Worm (Caenorhabditis elegans) whole organism, L1 larva: ENCODE data around the gene Y71H2AM.1.

Experiments
- C04F5.9 ChIP-seq: sonication (generic microtip); optimal IDR thresholded peaks from 2 replicates; lab custom pipeline; 2016; ENCODE audit warnings: missing genetic modification characterization, missing compliant biosample characterization
- C16A3.4 ChIP-seq: fragments of 150-350 bp; optimal IDR thresholded peaks from 2 replicates; lab custom pipeline; 2014; ENCODE audit warnings: missing biosample characterization, missing genetic modification characterization
- C34B4.2 ChIP-seq: sonication (generic microtip); optimal IDR thresholded peaks from 2 replicates; lab custom pipeline; 2017; ENCODE audit warnings: mild to moderate bottlenecking, missing genetic modification characterization, missing compliant biosample characterization
- Y116A8C.19 ChIP-seq: sonication (generic microtip); optimal IDR thresholded peaks from 2 replicates; lab custom pipeline; 2016; ENCODE audit warnings: missing compliant biosample characterization, missing genetic modification characterization, borderline replicate concordance
- aly-2 ChIP-seq: fragments of 150-350 bp; optimal IDR thresholded peaks from 2 replicates; lab custom pipeline; 2014; ENCODE audit warnings: missing biosample characterization, missing genetic modification characterization
- ama-1 ChIP-seq: fragments of 150-350 bp; optimal IDR thresholded peaks from 2 replicates; lab custom pipeline; 2014
- blmp-1 ChIP-seq: fragments of 150-350 bp; optimal IDR thresholded peaks from 2 replicates; lab custom pipeline; 2014; ENCODE audit warnings: missing biosample characterization, missing genetic modification characterization
- ceh-63 ChIP-seq: fragments of 200-800 bp; sonication (Bioruptor generic); optimal IDR thresholded peaks from 2 replicates; lab custom pipeline; 2018; ENCODE audit warnings: mild to moderate bottlenecking, missing genetic modification characterization, missing compliant biosample characterization
- ceh-82 ChIP-seq, 3 experiments: fragments of 150-350 bp in 1 of 3; sonication (generic microtip) in 2 of 3; optimal IDR thresholded peaks; 2 replicates each; lab custom pipeline; 2014 to 2017; ENCODE audit warnings: missing biosample characterization in 3 of 3, missing genetic modification characterization in 3 of 3
- efl-1 ChIP-seq, 4 experiments: fragments of 150-350 bp; optimal IDR thresholded peaks in 3 of 4; peaks in 1 of 4; 1 replicate in 1 of 4; 2 replicates in 3 of 4; lab custom pipeline; 2014; ENCODE audit warnings: missing biosample characterization in 2 of 4, missing genetic modification characterization in 2 of 4, missing genetic modification reagents in 2 of 4
- elt-2 ChIP-seq: sonication (generic microtip); optimal IDR thresholded peaks from 2 replicates; lab custom pipeline; 2016; ENCODE audit warnings: missing genetic modification characterization, mild to moderate bottlenecking, inconsistent platforms, missing compliant biosample characterization, missing genetic modification reagents
- elt-3 ChIP-seq, 6 experiments: fragments of 150-350 bp in 1 of 6; sonication (generic microtip); optimal IDR thresholded peaks; 2 replicates each; lab custom pipeline; 2017 to 2018; ENCODE audit warnings: missing biosample characterization in 6 of 6, missing genetic modification characterization in 6 of 6, inconsistent platforms in 1 of 6
- ets-5 ChIP-seq: fragments of 200-800 bp; sonication (Bioruptor generic); IDR thresholded peaks from 2 replicates; pipeline ENCODE4 v1.3.6; 2022; ENCODE audit warnings: missing genetic modification characterization, missing compliant biosample characterization
- fkh-10 ChIP-seq: sonication (generic microtip); optimal IDR thresholded peaks from 2 replicates; lab custom pipeline; 2017; ENCODE audit warnings: missing biosample characterization, missing genetic modification reagents, missing genetic modification characterization
- fkh-4 ChIP-seq: sonication (generic microtip); optimal IDR thresholded peaks from 2 replicates; lab custom pipeline; 2016; ENCODE audit warnings: missing compliant biosample characterization, missing genetic modification characterization, borderline replicate concordance
- fkh-8 ChIP-seq: sonication (generic microtip); optimal IDR thresholded peaks from 2 replicates; lab custom pipeline; 2016; ENCODE audit warnings: mild to moderate bottlenecking, missing genetic modification characterization, missing compliant biosample characterization
- hlh-4 ChIP-seq: sonication (generic microtip); optimal IDR thresholded peaks from 2 replicates; lab custom pipeline; 2016; ENCODE audit warnings: mild to moderate bottlenecking, missing genetic modification characterization, missing compliant biosample characterization
- irx-1 ChIP-seq: sonication (generic microtip); optimal IDR thresholded peaks from 2 replicates; lab custom pipeline; 2016; ENCODE audit warnings: missing genetic modification characterization, missing compliant biosample characterization
- lin-14 ChIP-seq: fragments of 200-800 bp; sonication (Bioruptor generic); optimal IDR thresholded peaks from 2 replicates; lab custom pipeline; 2018; ENCODE audit warnings: mild to moderate bottlenecking, missing genetic modification characterization, moderate library complexity, missing compliant biosample characterization
- lin-15B ChIP-seq: fragments of 150-350 bp; sonication (generic microtip); optimal IDR thresholded peaks from 3 replicates; lab custom pipeline; 2014; ENCODE audit warnings: missing biosample characterization, missing genetic modification characterization
- lin-35 ChIP-seq, 2 experiments: fragments of 150-350 bp; optimal IDR thresholded peaks; 2 replicates each; lab custom pipeline; 2014; ENCODE audit warnings: missing biosample characterization in 2 of 2, missing genetic modification characterization in 2 of 2, missing genetic modification reagents in 2 of 2
- lsy-2 ChIP-seq, 2 experiments: fragments of 150-350 bp; optimal IDR thresholded peaks; 2 replicates each; lab custom pipeline; 2014; ENCODE audit warnings: missing biosample characterization in 2 of 2, missing genetic modification characterization in 2 of 2
- mdl-1 ChIP-seq, 2 experiments: fragments of 150-350 bp; optimal IDR thresholded peaks; 2 replicates each; lab custom pipeline; 2014 to 2017; ENCODE audit warnings: missing biosample characterization in 2 of 2, missing genetic modification characterization in 2 of 2, inconsistent platforms in 1 of 2
- mep-1 ChIP-seq: fragments of 150-350 bp; optimal IDR thresholded peaks from 2 replicates; lab custom pipeline; 2014; ENCODE audit warnings: missing biosample characterization, missing genetic modification characterization
- nhr-20 ChIP-seq: sonication (generic microtip); optimal IDR thresholded peaks from 2 replicates; lab custom pipeline; 2016; ENCODE audit warnings: mild to moderate bottlenecking, missing genetic modification characterization, missing compliant biosample characterization
- nhr-47 ChIP-seq: sonication (generic microtip); optimal IDR thresholded peaks from 2 replicates; lab custom pipeline; 2016; ENCODE audit warnings: mild to moderate bottlenecking, missing genetic modification characterization, moderate library complexity, missing compliant biosample characterization
- nhr-71 ChIP-seq: sonication (generic microtip); optimal IDR thresholded peaks from 2 replicates; lab custom pipeline; 2016; ENCODE audit warnings: mild to moderate bottlenecking, missing genetic modification characterization, moderate library complexity, missing compliant biosample characterization
- nhr-77 ChIP-seq: fragments of 150-350 bp; optimal IDR thresholded peaks from 2 replicates; lab custom pipeline; 2014; ENCODE audit warnings: missing biosample characterization, missing genetic modification characterization
- nhr-85 ChIP-seq: sonication (generic microtip); peaks from one replicate; lab custom pipeline; 2016; ENCODE audit warnings: missing genetic modification characterization, inconsistent platforms, missing compliant biosample characterization
- nhr-90 ChIP-seq: sonication (generic microtip); optimal IDR thresholded peaks from 2 replicates; lab custom pipeline; 2016; ENCODE audit warnings: mild to moderate bottlenecking, missing genetic modification characterization, missing compliant biosample characterization; ENCODE audit not compliant: poor library complexity
- pax-3 ChIP-seq: fragments of 200-800 bp; sonication (Bioruptor generic); optimal IDR thresholded peaks from 2 replicates; lab custom pipeline; 2018; ENCODE audit warnings: mild to moderate bottlenecking, missing genetic modification characterization, moderate library complexity, missing compliant biosample characterization
- rnt-1 ChIP-seq: sonication (generic microtip); optimal IDR thresholded peaks from 2 replicates; lab custom pipeline; 2016; ENCODE audit warnings: mild to moderate bottlenecking, missing genetic modification characterization, moderate library complexity, missing compliant biosample characterization
- skn-1 ChIP-seq: fragments of 150-350 bp; optimal IDR thresholded peaks from 2 replicates; lab custom pipeline; 2014; ENCODE audit warnings: missing biosample characterization, missing genetic modification characterization
- snpc-4 ChIP-seq: fragments of 150-350 bp; optimal IDR thresholded peaks from 2 replicates; lab custom pipeline; 2014; ENCODE audit warnings: missing biosample characterization, missing genetic modification characterization
- snu-23 ChIP-seq: sonication (generic microtip); optimal IDR thresholded peaks from 2 replicates; lab custom pipeline; 2016; ENCODE audit warnings: missing genetic modification characterization, missing compliant biosample characterization
- sox-4 ChIP-seq: sonication (generic microtip); optimal IDR thresholded peaks from 2 replicates; lab custom pipeline; 2016; ENCODE audit warnings: missing genetic modification characterization, missing compliant biosample characterization
- tbx-2 ChIP-seq: sonication (generic microtip); optimal IDR thresholded peaks from 2 replicates; lab custom pipeline; 2016; ENCODE audit warnings: missing genetic modification characterization, missing compliant biosample characterization
- unc-30 ChIP-seq: sonication (generic microtip); optimal IDR thresholded peaks from 2 replicates; lab custom pipeline; 2017; ENCODE audit warnings: missing biosample characterization, missing genetic modification characterization
- unc-62 ChIP-seq: fragments of 150-350 bp; optimal IDR thresholded peaks from 2 replicates; lab custom pipeline; 2014; ENCODE audit warnings: missing biosample characterization, missing genetic modification reagents, missing genetic modification characterization
- unc-98 ChIP-seq: fragments of 200-800 bp; sonication (Bioruptor generic); IDR thresholded peaks from 2 replicates; pipeline ENCODE4 v1.3.6; 2022; ENCODE audit warnings: missing genetic modification characterization, missing compliant biosample characterization
- vab-15 ChIP-seq: sonication (generic microtip); optimal IDR thresholded peaks from 2 replicates; lab custom pipeline; 2017; ENCODE audit warnings: missing genotype, mild to moderate bottlenecking, missing genetic modification characterization, missing compliant biosample characterization

The Y71H2AM.1 gene

DNA sequence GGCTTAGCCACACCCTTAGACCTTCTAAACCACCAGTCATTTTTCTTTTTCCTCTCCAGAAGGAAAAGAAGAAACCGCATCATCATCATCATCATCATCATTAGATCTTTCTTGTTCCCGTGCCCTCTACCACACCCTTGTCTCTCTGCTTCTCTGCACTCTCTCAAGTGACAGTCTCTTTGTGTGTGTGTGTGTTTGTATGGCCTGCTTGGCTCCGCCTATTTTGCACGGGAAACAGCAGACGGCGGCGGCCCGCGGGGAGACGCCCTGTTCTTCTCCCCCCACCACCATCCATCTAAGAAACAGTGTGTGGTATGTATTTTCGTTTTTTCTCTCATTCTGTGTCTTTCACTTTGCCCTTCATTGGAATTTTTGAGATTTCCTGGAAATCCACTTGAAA is 44.9 kb downstream of the Y71H2AM.1 start (continued):
- TF ChIP-seq nhr-20 (peak; percentile 90), ceh-82 (tag; optimal IDR thresholded peaks at IDR 0.05; lab: Kevin White, UChicago) (peak in 1 of 3 experiments; percentile 19), sox-4 (no peak), unc-62 (GFP tag; lab: Kevin White, UChicago) (no peak), rnt-1 (tag; lab: Kevin White, UChicago) (peak; percentile 70), aly-2 (tag; lab: Kevin White, UChicago) (no peak), mep-1 (tag; lab: Kevin White, UChicago) (peak; percentile 54), ama-1 (lab: Kevin White, UChicago) (no peak), nhr-85 (tag; lab: Kevin White, UChicago) (peak; percentile 99), lin-14 (GFP tag; lab: Kevin White, UChicago) (peak; percentile 97), C16A3.4 (peak; percentile 68), pax-3 (tag; lab: Kevin White, UChicago) (no peak), fkh-10 (GFP tag; lab: Kevin White, UChicago) (no peak), C34B4.2 (tag; lab: Kevin White, UChicago) (no peak), nhr-90 (peak; percentile 84), skn-1 (tag; lab: Kevin White, UChicago) (peak; percentile 39), lin-15B (no peak), nhr-47 (peak; percentile 61), elt-2 (tag; lab: Kevin White, UChicago) (peak; percentile 41), mdl-1 (tag; optimal IDR thresholded peaks at IDR 0.05; lab: Kevin White, UChicago) (peak in 1 of 2 experiments; percentile 78), tbx-2 (tag; lab: Kevin White, UChicago) (peak; percentile 77), unc-98 (no peak), nhr-71 (peak; percentile 87), fkh-4 (tag; lab: Kevin White, UChicago) (no peak), C04F5.9 (tag; lab: Kevin White, UChicago) (no peak), snu-23 (GFP tag; lab: Kevin White, UChicago) (peak; percentile 88), elt-3 (tag; optimal IDR thresholded peaks at IDR 0.05; lab: Kevin White, UChicago) (peak in 5 of 6 experiments; percentile 36 to 94 (median 58)), ets-5 (GFP tag; lab: Robert Waterston, UW) (no peak), ceh-63 (GFP tag; lab: Kevin White, UChicago) (no peak), nhr-77 (tag; lab: Kevin White, UChicago) (peak; percentile 64), efl-1 (optimal IDR thresholded peaks at IDR 0.05; lab: Kevin White, UChicago) (peak; percentile 21 to 36), efl-1 (GFP tag; optimal IDR thresholded peaks at IDR 0.05 in 1 of 2; lab: Kevin White, UChicago) (peak in 1 of 2 experiments; percentile 1), vab-15 (tag; lab: Kevin White, UChicago) (peak; percentile 74), unc-30 (no peak)

- no peak for TF ChIP-seq irx-1 (tag; lab: Kevin White, UChicago)
- no peak for TF ChIP-seq efl-1 (optimal IDR thresholded peaks at IDR 0.05; lab: Kevin White, UChicago)
- peak in 1 of 2 experiments; percentile 59 for TF ChIP-seq efl-1 (GFP tag; optimal IDR thresholded peaks at IDR 0.05 in 1 of 2; lab: Kevin White, UChicago)
- TF ChIP-seq nhr-85 (tag; lab: Kevin White, UChicago): peak; percentile 70
- peak; percentile 26 for TF ChIP-seq blmp-1 (tag; lab: Kevin White, UChicago)
- TF ChIP-seq, all 84 proteins: peak for 3
These were observed 46.3 kb downstream of the Y71H2AM.1 start for ce11 chrIII:2873116-2873644.

DNA sequence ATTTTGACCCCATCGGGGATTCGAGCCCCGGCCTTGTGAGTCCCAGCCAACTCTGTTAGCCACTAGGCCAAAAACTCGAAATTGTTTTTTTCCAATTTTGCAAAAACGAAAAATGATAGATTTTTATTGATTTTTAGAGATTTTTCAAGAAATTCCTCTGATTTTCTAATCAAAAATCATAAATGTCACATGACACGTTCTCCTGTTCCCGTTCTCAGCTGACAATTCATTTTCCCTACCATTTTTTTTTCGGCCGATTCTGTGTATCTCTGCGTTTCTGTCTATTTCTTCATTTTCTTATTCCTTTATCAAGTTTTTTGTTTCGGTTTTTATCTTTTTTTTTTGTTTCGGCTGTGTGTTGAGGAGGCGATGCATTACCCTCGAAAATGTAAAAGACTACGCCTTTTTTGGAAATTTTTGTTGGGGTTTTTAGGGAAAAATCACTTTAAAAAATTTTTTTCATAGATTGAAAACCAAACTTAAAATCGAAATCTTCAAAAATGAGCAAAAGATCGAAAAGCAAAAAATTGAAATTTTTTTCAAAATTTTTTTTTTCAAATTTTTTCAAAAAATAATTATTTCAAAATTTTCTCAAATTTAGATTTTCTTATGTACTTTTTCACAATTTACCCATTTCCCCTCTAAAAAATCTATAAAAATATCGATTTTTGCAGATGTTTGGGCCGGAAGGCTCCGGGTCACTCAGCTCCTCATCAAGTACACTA is 47.4 kb downstream of the Y71H2AM.1 start, which contains the start of gene klf-1:
Gene klf-1, plus strand, starts transcription at position 675 of the 725 bp plus-strand sequence.
- TF ChIP-seq mdl-1 (tag; optimal IDR thresholded peaks at IDR 0.05; lab: Kevin White, UChicago) (peak in 1 of 2 experiments; percentile 16), elt-3 (tag; optimal IDR thresholded peaks at IDR 0.05; lab: Kevin White, UChicago) (peak in 1 of 6 experiments; percentile 3), Y116A8C.19 (no peak), efl-1 (optimal IDR thresholded peaks at IDR 0.05; lab: Kevin White, UChicago) (no peak), efl-1 (GFP tag; optimal IDR thresholded peaks at IDR 0.05 in 1 of 2; lab: Kevin White, UChicago) (peak in 1 of 2 experiments; percentile 60), blmp-1 (tag; lab: Kevin White, UChicago) (peak; percentile 63), nhr-85 (tag; lab: Kevin White, UChicago) (peak; percentile 78), lin-35 (GFP tag; optimal IDR thresholded peaks at IDR 0.05; lab: Kevin White, UChicago) (peak in 1 of 2 experiments; percentile 6), elt-2 (tag; lab: Kevin White, UChicago) (peak; percentile 30), hlh-4 (tag; lab: Kevin White, UChicago) (no peak), fkh-8 (tag; lab: Kevin White, UChicago) (no peak), snpc-4 (tag; lab: Kevin White, UChicago) (no peak), lsy-2 (tag; optimal IDR thresholded peaks at IDR 0.05; lab: Kevin White, UChicago) (peak in 1 of 2 experiments; percentile 15), lin-14 (GFP tag; lab: Kevin White, UChicago) (peak; percentile 36)
